Worm (Caenorhabditis elegans): ENCODE measurements around the gene gar-2.

DNA sequence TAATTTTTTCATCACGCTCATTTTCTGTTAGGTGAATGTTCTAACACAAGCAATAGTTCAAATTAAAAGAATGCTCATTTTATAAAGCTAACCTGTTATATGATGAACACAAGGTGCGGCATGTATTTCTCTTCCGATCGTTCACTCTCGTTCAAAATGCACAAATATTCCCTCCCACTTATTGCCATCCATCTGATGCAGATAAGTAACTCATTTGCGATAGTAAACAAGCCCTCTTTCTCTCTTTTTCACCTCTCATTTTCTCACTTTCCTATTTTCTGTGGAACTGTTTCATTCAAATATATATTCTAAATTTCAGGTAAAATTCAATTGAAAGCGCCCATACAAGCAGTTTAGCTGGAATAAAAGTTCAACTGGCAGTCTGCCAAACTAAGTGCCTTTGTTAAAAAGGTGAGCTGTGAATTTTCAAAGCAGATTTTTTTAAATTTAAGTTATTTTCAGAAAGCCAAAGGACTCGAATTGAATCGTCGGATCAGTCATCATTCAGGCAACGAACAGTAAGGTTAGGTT lies 36.9 kb downstream of the gar-2 start, which contains the start of the genes trmt-10C.2 and C56G2.22:
- TF ChIP-seq tra-4 (tag; optimal IDR thresholded peaks at IDR 0.05) (no peak), flt-1 (GFP tag; IDR thresholded peaks at IDR 0.05) (no peak), hmbx-1 (tag; optimal IDR thresholded peaks at IDR 0.05) (no peak), scrt-1 (GFP tag; IDR thresholded peaks at IDR 0.05) (no peak), ama-1 (optimal IDR thresholded peaks at IDR 0.05) (no peak), tbx-37 (GFP tag; conservative IDR thresholded peaks at IDR 0.05) (no peak), ceh-36 (tag; optimal IDR thresholded peaks at IDR 0.05) (no peak), sea-1 (GFP tag; conservative IDR thresholded peaks at IDR 0.05) (no peak), tbx-11 (GFP tag; IDR thresholded peaks at IDR 0.05) (no peak), hnd-1 (tag; optimal IDR thresholded peaks at IDR 0.05) (no peak), B0310.2 (tag; optimal IDR thresholded peaks at IDR 0.05) (no peak), pes-1 (GFP tag; IDR thresholded peaks at IDR 0.05) (no peak), ets-7 (tag; optimal IDR thresholded peaks at IDR 0.05) (no peak), F13C5.2 (tag; optimal IDR thresholded peaks at IDR 0.05) (no peak)

All from whole organism, early embryonic.